Worm (Caenorhabditis elegans): ENCODE results near the gene sre-4.

sre-4 gene

ce11 chrIV:9778016-9778415 is 6.6 kb downstream of the sre-4 start, which contains the start of gene T13F2.6 (continued):
- TF ChIP-seq F52B5.7 (tag; optimal IDR thresholded peaks at IDR 0.05) (no peak), B0019.2 (GFP tag; conservative IDR thresholded peaks at IDR 0.05) (peak; percentile 91), cebp-2 (GFP tag; IDR thresholded peaks at IDR 0.05) (no peak), egl-44 (GFP tag; IDR thresholded peaks at IDR 0.05) (no peak), B0336.3 (GFP tag; IDR thresholded peaks at IDR 0.05) (peak; percentile 60; the same call in 1 of the 2 replicates), somi-1 (GFP tag; optimal IDR thresholded peaks at IDR 0.05) (no peak), nhr-27 (tag; optimal IDR thresholded peaks at IDR 0.05) (no peak), attf-3 (GFP tag; conservative IDR thresholded peaks at IDR 0.05) (peak; percentile 65), sea-2 (GFP tag; IDR thresholded peaks at IDR 0.05) (no peak), ztf-25 (GFP tag; IDR thresholded peaks at IDR 0.05) (0 out of 2 replicates have a peak, but pooled peaks have one; percentile 54), F22D6.2 (tag; optimal IDR thresholded peaks at IDR 0.05) (no peak), atf-7 (tag; optimal IDR thresholded peaks at IDR 0.05) (no peak), mxl-1 (tag; optimal IDR thresholded peaks at IDR 0.05) (no peak), tlf-1 (GFP tag; optimal IDR thresholded peaks at IDR 0.05) (peak; percentile 83), F49E8.2 (tag; optimal IDR thresholded peaks at IDR 0.05; ENCODE audit: insufficient read depth) (peak; percentile 92), F33H1.4 (GFP tag; IDR thresholded peaks at IDR 0.05) (peak; percentile 80), Y95B8A.8 (GFP tag; IDR thresholded peaks at IDR 0.05) (peak; percentile 75), pbrm-1 (GFP tag; IDR thresholded peaks at IDR 0.05) (peak; percentile 79), snpc-4 (GFP tag; optimal IDR thresholded peaks at IDR 0.05) (peak; percentile 74), snpc-4 (tag; optimal IDR thresholded peaks at IDR 0.05) (peak; percentile 9 to 83 (median 62)), ccch-3 (GFP tag; optimal IDR thresholded peaks at IDR 0.05) (no peak), ztf-28 (GFP tag; IDR thresholded peaks at IDR 0.05) (no peak), rcor-1 (GFP tag; IDR thresholded peaks at IDR 0.05) (peak; percentile 88), ekl-4 (GFP tag; IDR thresholded peaks at IDR 0.05) (peak; percentile 86), hsf-1 (GFP tag; IDR thresholded peaks at IDR 0.05) (peak; percentile 76), egrh-3 (GFP tag; IDR thresholded peaks at IDR 0.05) (no peak), C17E4.6 (GFP tag; IDR thresholded peaks at IDR 0.05) (peak; percentile 15; the same call in 1 of the 2 replicates), madf-3 (GFP tag; IDR thresholded peaks at IDR 0.05) (peak; percentile 86), hmg-20 (GFP tag; IDR thresholded peaks at IDR 0.05) (no peak), nfya-2 (GFP tag; IDR thresholded peaks at IDR 0.05) (no peak), rec-8 (tag; optimal IDR thresholded peaks at IDR 0.05) (no peak), him-1 (tag; optimal IDR thresholded peaks at IDR 0.05) (peak; percentile 55), aptf-2 (GFP tag; conservative IDR thresholded peaks at IDR 0.05) (no peak), lin-54 (GFP tag; optimal IDR thresholded peaks at IDR 0.05) (peak; percentile 93), F23B12.7 (tag; optimal IDR thresholded peaks at IDR 0.05; ENCODE audit: insufficient read depth) (peak; percentile 51), athp-1 (tag; optimal IDR thresholded peaks at IDR 0.05) (peak; percentile 65), Y53F4B.3 (GFP tag; IDR thresholded peaks at IDR 0.05) (peak; percentile 82), Y79H2A.3 (GFP tag; conservative IDR thresholded peaks at IDR 0.05) (0 out of 2 replicates have a peak, but pooled peaks have one; percentile 73), hrde-1 (tag; optimal IDR thresholded peaks at IDR 0.05; ENCODE audit: borderline replicate concordance) (peak; percentile 26), attf-6 (GFP tag; IDR thresholded peaks at IDR 0.05) (peak; percentile 77), hlh-26 (GFP tag; conservative IDR thresholded peaks at IDR 0.05) (no peak), bed-1 (GFP tag; IDR thresholded peaks at IDR 0.05) (no peak), ceh-100 (GFP tag; IDR thresholded peaks at IDR 0.05) (peak; percentile 56), nhr-179 (tag; optimal IDR thresholded peaks at IDR 0.05) (no peak), snpc-1.1 (tag; optimal IDR thresholded peaks at IDR 0.05; ENCODE audit: insufficient read depth) (peak; percentile 57), fkh-3 (tag; optimal IDR thresholded peaks at IDR 0.05) (no peak), lin-26 (GFP tag; IDR thresholded peaks at IDR 0.05) (no peak), pha-4 (tag; optimal IDR thresholded peaks at IDR 0.05) (no peak), tbp1 (GFP tag; optimal IDR thresholded peaks at IDR 0.05) (peak; percentile 71)

Measured in whole organism, young adult.